Worm (Caenorhabditis elegans) whole organism, L3 larva: ENCODE results near the gene nhr-7.

Source experiments
- R02D3.7 ChIP-seq: fragments of 150-350 bp; optimal IDR thresholded peaks from 2 replicates; lab custom pipeline; 2014; ENCODE audit warnings: missing biosample characterization, missing genetic modification characterization
- ZK546.5 ChIP-seq: sonication (generic microtip); optimal IDR thresholded peaks from 2 replicates; lab custom pipeline; 2017; ENCODE audit warnings: missing biosample characterization, missing genetic modification characterization
- aly-2 ChIP-seq: fragments of 150-350 bp; optimal IDR thresholded peaks from 2 replicates; lab custom pipeline; 2014; ENCODE audit warnings: missing biosample characterization, missing genetic modification characterization
- ama-1 ChIP-seq: fragments of 150-350 bp; optimal IDR thresholded peaks from 2 replicates; lab custom pipeline; 2018
- ceh-16 ChIP-seq: sonication (generic microtip); optimal IDR thresholded peaks from 2 replicates; lab custom pipeline; 2017; ENCODE audit warnings: missing biosample characterization, missing genetic modification characterization
- ceh-82 ChIP-seq: fragments of 150-350 bp; optimal IDR thresholded peaks from 2 replicates; lab custom pipeline; 2014; ENCODE audit warnings: missing biosample characterization, missing genetic modification characterization
- ceh-9 ChIP-seq: sonication (generic microtip); optimal IDR thresholded peaks from 2 replicates; lab custom pipeline; 2018; ENCODE audit warnings: missing biosample characterization, missing genetic modification characterization
- daf-12 ChIP-seq: fragments of 150-350 bp; optimal IDR thresholded peaks from 2 replicates; lab custom pipeline; 2014; ENCODE audit warnings: missing biosample characterization, missing genetic modification reagents, missing genetic modification characterization
- egl-27 ChIP-seq: sonication (generic microtip); optimal IDR thresholded peaks from 4 replicates; lab custom pipeline; 2017; ENCODE audit warnings: missing biosample characterization, missing genetic modification reagents, missing genetic modification characterization
- egl-5 ChIP-seq: fragments of 150-350 bp; optimal IDR thresholded peaks from 2 replicates; lab custom pipeline; 2017; ENCODE audit warnings: missing biosample characterization, missing genetic modification reagents, missing genetic modification characterization, inconsistent platforms
- elt-1 ChIP-seq: fragments of 150-350 bp; optimal IDR thresholded peaks from 2 replicates; lab custom pipeline; 2014; ENCODE audit warnings: missing biosample characterization, missing genetic modification characterization
- elt-2 ChIP-seq: sonication (generic microtip); optimal IDR thresholded peaks from 2 replicates; lab custom pipeline; 2016; ENCODE audit warnings: missing genetic modification reagents, mild to moderate bottlenecking, missing genetic modification characterization, missing compliant biosample characterization
- elt-3 ChIP-seq, 3 experiments: fragments of 150-350 bp in 1 of 3; sonication (generic microtip) in 2 of 3; optimal IDR thresholded peaks; 2 replicates in 2 of 3; 4 replicates in 1 of 3; lab custom pipeline; 2014 to 2017; ENCODE audit warnings: missing biosample characterization in 3 of 3, missing genetic modification characterization in 3 of 3
- eor-1 ChIP-seq, 2 experiments: fragments of 150-350 bp; optimal IDR thresholded peaks; 2 replicates each; lab custom pipeline; 2014 to 2018; ENCODE audit warnings: missing biosample characterization in 2 of 2, missing genetic modification characterization in 2 of 2
- fkh-10 ChIP-seq: sonication (generic microtip); optimal IDR thresholded peaks from 2 replicates; lab custom pipeline; 2017; ENCODE audit warnings: missing biosample characterization, missing genetic modification reagents, missing genetic modification characterization
- fkh-2 ChIP-seq: fragments of 150-350 bp; optimal IDR thresholded peaks from 2 replicates; lab custom pipeline; 2014; ENCODE audit warnings: missing biosample characterization, missing genetic modification reagents, missing genetic modification characterization
- fos-1 ChIP-seq: fragments of 150-350 bp; optimal IDR thresholded peaks from 2 replicates; lab custom pipeline; 2014; ENCODE audit warnings: missing biosample characterization, missing genetic modification characterization
- jun-1 ChIP-seq: fragments of 150-350 bp; optimal IDR thresholded peaks from 2 replicates; lab custom pipeline; 2014; ENCODE audit warnings: missing biosample characterization, missing genetic modification reagents, missing genetic modification characterization
- lin-39 ChIP-seq: fragments of 150-350 bp; optimal IDR thresholded peaks from 2 replicates; lab custom pipeline; 2018; ENCODE audit warnings: missing biosample characterization, missing genetic modification reagents, missing genetic modification characterization
- lsy-12 ChIP-seq: sonication (generic microtip); optimal IDR thresholded peaks from 2 replicates; lab custom pipeline; 2016; ENCODE audit warnings: mild to moderate bottlenecking, missing genetic modification characterization, missing compliant biosample characterization
- mdl-1 ChIP-seq: fragments of 150-350 bp; optimal IDR thresholded peaks from 2 replicates; lab custom pipeline; 2014; ENCODE audit warnings: missing biosample characterization, missing genetic modification characterization
- mml-1 ChIP-seq: fragments of 150-350 bp; sonication (generic microtip); optimal IDR thresholded peaks from 3 replicates; lab custom pipeline; 2014; ENCODE audit warnings: missing biosample characterization, missing genetic modification characterization
- nfya-1 ChIP-seq: sonication (generic microtip); optimal IDR thresholded peaks from 2 replicates; lab custom pipeline; 2017; ENCODE audit warnings: missing genetic modification characterization, mild to moderate bottlenecking, missing compliant biosample characterization, antibody characterized with exemption, moderate library complexity; ENCODE audit not compliant: insufficient read depth
- nhr-12 ChIP-seq: fragments of 150-350 bp; optimal IDR thresholded peaks from 2 replicates; lab custom pipeline; 2014; ENCODE audit warnings: missing biosample characterization, missing genetic modification characterization
- nhr-237 ChIP-seq: fragments of 150-350 bp; optimal IDR thresholded peaks from 2 replicates; lab custom pipeline; 2014; ENCODE audit warnings: missing biosample characterization, missing genetic modification characterization
- nhr-25 ChIP-seq: sonication (generic microtip); optimal IDR thresholded peaks from 2 replicates; lab custom pipeline; 2017; ENCODE audit warnings: missing biosample characterization, missing genetic modification characterization
- nhr-28 ChIP-seq: fragments of 150-350 bp; optimal IDR thresholded peaks from 2 replicates; lab custom pipeline; 2014; ENCODE audit warnings: missing biosample characterization, missing genetic modification characterization
- nhr-43 ChIP-seq: sonication (generic microtip); optimal IDR thresholded peaks from 2 replicates; lab custom pipeline; 2016; ENCODE audit warnings: mild to moderate bottlenecking, missing genetic modification characterization, missing compliant biosample characterization; ENCODE audit not compliant: poor library complexity, severe bottlenecking
- nhr-67 ChIP-seq: fragments of 150-350 bp; optimal IDR thresholded peaks from 2 replicates; lab custom pipeline; 2014; ENCODE audit warnings: missing biosample characterization, missing genetic modification characterization
- nhr-76 ChIP-seq: fragments of 150-350 bp; sonication (generic microtip); optimal IDR thresholded peaks from 5 replicates; lab custom pipeline; 2014; ENCODE audit warnings: missing biosample characterization, missing genetic modification characterization
- nhr-77 ChIP-seq: fragments of 150-350 bp; optimal IDR thresholded peaks from 2 replicates; lab custom pipeline; 2014; ENCODE audit warnings: missing biosample characterization, missing genetic modification characterization
- pqm-1 ChIP-seq: fragments of 150-350 bp; optimal IDR thresholded peaks from 2 replicates; lab custom pipeline; 2017; ENCODE audit warnings: missing biosample characterization, missing genetic modification characterization, inconsistent platforms
- sea-2 ChIP-seq: fragments of 150-350 bp; sonication (generic microtip); optimal IDR thresholded peaks from 4 replicates; lab custom pipeline; 2014; ENCODE audit warnings: missing biosample characterization, missing genetic modification reagents, missing genetic modification characterization
- snpc-4 ChIP-seq: fragments of 150-350 bp; optimal IDR thresholded peaks from 2 replicates; lab custom pipeline; 2014; ENCODE audit warnings: missing biosample characterization, missing genetic modification characterization
- tbx-2 ChIP-seq: sonication (generic microtip); optimal IDR thresholded peaks from 2 replicates; lab custom pipeline; 2016; ENCODE audit warnings: mild to moderate bottlenecking, missing genetic modification characterization, missing compliant biosample characterization
- unc-39 ChIP-seq: sonication (generic microtip); optimal IDR thresholded peaks from 4 replicates; lab custom pipeline; 2017; ENCODE audit warnings: missing biosample characterization, missing genetic modification characterization
- ztf-4 ChIP-seq: fragments of 150-350 bp; optimal IDR thresholded peaks from 2 replicates; lab custom pipeline; 2014; ENCODE audit warnings: missing biosample characterization, missing genetic modification characterization

Gene nhr-7

ce11 chrIV:11241368-11241767 lies 29.8 kb downstream of the nhr-7 start, which contains the start of gene C05C12.6:
C05C12.6 (minus strand) TSS chrIV:11241468.
- no peak for TF ChIP-seq ceh-16
- TF ChIP-seq fkh-2 (tag; lab: Kevin White, UChicago), result no peak
- no peak for TF ChIP-seq fkh-10 (GFP tag; lab: Kevin White, UChicago)
- TF ChIP-seq fos-1, result no peak
- TF ChIP-seq egl-5 (tag; lab: Kevin White, UChicago), result no peak
- no peak for TF ChIP-seq pqm-1 (tag; lab: Kevin White, UChicago)
- TF ChIP-seq mml-1, result no peak
- TF ChIP-seq daf-12 (tag; lab: Kevin White, UChicago), result no peak
- TF ChIP-seq ztf-4 (tag; lab: Kevin White, UChicago), result no peak
- TF ChIP-seq eor-1 (tag; optimal IDR thresholded peaks at IDR 0.05; lab: Kevin White, UChicago), result no peak
- TF ChIP-seq nhr-237, result no peak
- TF ChIP-seq mdl-1 (tag; lab: Kevin White, UChicago), result no peak
- TF ChIP-seq egl-27, result no peak
- TF ChIP-seq, all 47 proteins: peak for 0

ce11 chrIV:11235755-11236154 lies 35.4 kb downstream of the nhr-7 start:
- no peak for TF ChIP-seq ztf-4 (tag; lab: Kevin White, UChicago)
- peak; percentile 3 for TF ChIP-seq fkh-10 (GFP tag; lab: Kevin White, UChicago)

ce11 chrIV:11231376-11231775 lies 39.8 kb downstream of the nhr-7 start:
- TF ChIP-seq mml-1 (no peak), aly-2 (no peak), nhr-28 (no peak), pqm-1 (tag; lab: Kevin White, UChicago) (no peak), nhr-67 (no peak), snpc-4 (tag; lab: Kevin White, UChicago) (no peak), lin-39 (tag; lab: Kevin White, UChicago) (no peak), nfya-1 (tag; lab: Kevin White, UChicago) (no peak), nhr-12 (no peak), nhr-77 (tag; lab: Kevin White, UChicago) (no peak), egl-5 (tag; lab: Kevin White, UChicago) (no peak), fkh-10 (GFP tag; lab: Kevin White, UChicago) (no peak), ceh-16 (no peak), ceh-82 (no peak), nhr-25 (tag; lab: Kevin White, UChicago) (no peak), elt-2 (no peak)

- TF ChIP-seq pqm-1 (tag; lab: Kevin White, UChicago) (peak; percentile 11), elt-2 (peak; percentile 53), daf-12 (tag; lab: Kevin White, UChicago) (no peak), ceh-9 (tag; lab: Kevin White, UChicago) (no peak), fkh-10 (GFP tag; lab: Kevin White, UChicago) (no peak), nhr-77 (tag; lab: Kevin White, UChicago) (no peak), ceh-82 (no peak)
Measured at ce11 chrIV:11230069-11230468, 41.1 kb downstream of the nhr-7 start, which contains the start of gene best-7. best-7 (minus strand) TSS chrIV:11230307.

ce11 chrIV:11229013-11229412 lies 42.1 kb downstream of the nhr-7 start:
- peak; percentile 45 for TF ChIP-seq elt-2
- TF ChIP-seq unc-39 (tag; lab: Kevin White, UChicago), result no peak
- TF ChIP-seq nhr-76 (tag; lab: Kevin White, UChicago), result no peak
- peak; percentile 12 for TF ChIP-seq pqm-1 (tag; lab: Kevin White, UChicago)
- no peak for TF ChIP-seq ceh-9 (tag; lab: Kevin White, UChicago)

- TF ChIP-seq elt-1 (tag; lab: Kevin White, UChicago) (no peak), aly-2 (no peak), ama-1 (lab: Kevin White, UChicago) (no peak), fkh-10 (GFP tag; lab: Kevin White, UChicago) (no peak), snpc-4 (tag; lab: Kevin White, UChicago) (no peak), nhr-67 (no peak), nfya-1 (tag; lab: Kevin White, UChicago) (no peak), unc-39 (tag; lab: Kevin White, UChicago) (no peak), lsy-12 (tag; lab: Kevin White, UChicago) (no peak), egl-27 (no peak), ZK546.5 (tag; lab: Kevin White, UChicago) (no peak), nhr-43 (tag; lab: Kevin White, UChicago) (peak; percentile 29), jun-1 (tag; lab: Kevin White, UChicago) (no peak), nhr-28 (no peak), nhr-25 (tag; lab: Kevin White, UChicago) (peak; percentile 1), ceh-16 (no peak), sea-2 (GFP tag; lab: Kevin White, UChicago) (no peak), tbx-2 (tag; lab: Kevin White, UChicago) (no peak), R02D3.7 (tag; lab: Kevin White, UChicago) (peak; percentile 15), nhr-12 (no peak), eor-1 (tag; optimal IDR thresholded peaks at IDR 0.05; lab: Kevin White, UChicago) (no peak), elt-2 (no peak), elt-3 (tag; optimal IDR thresholded peaks at IDR 0.05; lab: Kevin White, UChicago) (peak in 1 of 3 experiments; percentile 51), mdl-1 (tag; lab: Kevin White, UChicago) (no peak), daf-12 (tag; lab: Kevin White, UChicago) (no peak)
Measured at ce11 chrIV:11226545-11226944, 44.6 kb downstream of the nhr-7 start.
